Fruit fly (Drosophila melanogaster) whole organism, embryonic: ENCODE results near the gene pnr.

Source experiments
- Bgb ChIP-seq: fragments of 200-800 bp; sonication (Bioruptor generic); IDR thresholded peaks from 2 replicates; pipeline ENCODE4 v1.3.6; 2022; ENCODE audit warnings: missing biosample characterization, missing genetic modification characterization; ENCODE audit not compliant: partially characterized antibody
- CG11398 ChIP-seq: fragments of 200-800 bp; sonication (Bioruptor generic); optimal IDR thresholded peaks from 2 replicates; lab custom pipeline; 2016; ENCODE audit warnings: missing biosample characterization, missing genetic modification characterization
- CG11696 ChIP-seq: fragments of 200-800 bp; sonication (Bioruptor generic); IDR thresholded peaks from 2 replicates; pipeline ENCODE4 v1.3.6; 2022; ENCODE audit warnings: missing biosample characterization, missing genetic modification characterization
- CG11723 ChIP-seq: fragments of 200-800 bp; sonication (Bioruptor generic); optimal IDR thresholded peaks from 2 replicates; lab custom pipeline; 2017; ENCODE audit warnings: missing biosample characterization, mild to moderate bottlenecking, missing genetic modification characterization
- CG12391 ChIP-seq: fragments of 200-800 bp; sonication (Bioruptor generic); optimal IDR thresholded peaks from 3 replicates; lab custom pipeline; 2018; ENCODE audit warnings: missing biosample characterization, mild to moderate bottlenecking, missing genetic modification characterization, moderate library complexity
- CG12659 ChIP-seq: fragments of 200-800 bp; sonication (Bioruptor generic); optimal IDR thresholded peaks from 3 replicates; lab custom pipeline; 2017; ENCODE audit warnings: mild to moderate bottlenecking, missing biosample characterization, missing genetic modification reagents, missing genetic modification characterization
- CG12942 ChIP-seq: fragments of 200-800 bp; sonication (Bioruptor generic); optimal IDR thresholded peaks from 3 replicates; lab custom pipeline; 2016; ENCODE audit warnings: missing biosample characterization, missing genetic modification characterization
- CG15073 ChIP-seq: fragments of 200-800 bp; sonication (Bioruptor generic); optimal IDR thresholded peaks from 2 replicates; lab custom pipeline; 2016; ENCODE audit warnings: missing biosample characterization, missing genetic modification characterization
- CG17568 ChIP-seq: fragments of 200-800 bp; sonication (Bioruptor generic); optimal IDR thresholded peaks from 2 replicates; lab custom pipeline; 2018; ENCODE audit warnings: missing biosample characterization, mild to moderate bottlenecking, missing genetic modification characterization, moderate library complexity
- CG18011 ChIP-seq: fragments of 200-800 bp; sonication (Bioruptor generic); optimal IDR thresholded peaks from 2 replicates; lab custom pipeline; 2017; ENCODE audit warnings: missing biosample characterization, missing genetic modification characterization, mild to moderate bottlenecking, moderate library complexity, missing genotype
- CG1832 ChIP-seq: fragments of 200-800 bp; sonication (Bioruptor generic); optimal IDR thresholded peaks from 2 replicates; lab custom pipeline; 2017; ENCODE audit warnings: missing biosample characterization, mild to moderate bottlenecking, missing genetic modification characterization, inconsistent platforms
- CG18599 ChIP-seq: fragments of 200-800 bp; sonication (Bioruptor generic); optimal IDR thresholded peaks from 3 replicates; lab custom pipeline; 2017; ENCODE audit warnings: missing biosample characterization, missing genetic modification characterization, mild to moderate bottlenecking, moderate library complexity, missing genetic modification reagents
- CG2120 ChIP-seq: fragments of 200-800 bp; sonication (Bioruptor generic); optimal IDR thresholded peaks from 3 replicates; lab custom pipeline; 2016; ENCODE audit warnings: missing biosample characterization, missing genetic modification characterization
- CG2199 ChIP-seq: fragments of 200-800 bp; sonication (Bioruptor generic); IDR thresholded peaks from 3 replicates; pipeline ENCODE4 v1.3.6; 2022; ENCODE audit warnings: missing biosample characterization, missing genetic modification characterization
- CG34376 ChIP-seq: fragments of 200-800 bp; sonication (Bioruptor generic); optimal IDR thresholded peaks from 2 replicates; lab custom pipeline; 2018; ENCODE audit warnings: missing biosample characterization, mild to moderate bottlenecking, missing genetic modification characterization
- CG6689 ChIP-seq: fragments of 200-800 bp; sonication (Bioruptor generic); IDR thresholded peaks from 2 replicates; pipeline ENCODE4 v1.3.6; 2022; ENCODE audit warnings: missing biosample characterization, missing genetic modification characterization
- CG6791 ChIP-seq: fragments of 200-800 bp; sonication (Bioruptor generic); IDR thresholded peaks from 3 replicates; pipeline ENCODE4 v1.3.6; 2022; ENCODE audit warnings: missing biosample characterization, missing genetic modification characterization; ENCODE audit not compliant: partially characterized antibody
- CG9876 ChIP-seq: fragments of 200-800 bp; sonication (Bioruptor generic); optimal IDR thresholded peaks from 2 replicates; lab custom pipeline; 2016; ENCODE audit warnings: missing biosample characterization, missing genetic modification characterization
- CTCF ChIP-seq: fragments of 200-800 bp; sonication (Bioruptor generic); optimal IDR thresholded peaks from 2 replicates; lab custom pipeline; 2017; ENCODE audit warnings: missing biosample characterization, mild to moderate bottlenecking, missing genetic modification characterization, moderate library complexity
- CoRest ChIP-seq: fragments of 200-800 bp; sonication (Bioruptor generic); optimal IDR thresholded peaks from 3 replicates; lab custom pipeline; 2018; ENCODE audit warnings: missing biosample characterization, mild to moderate bottlenecking, missing genetic modification characterization, moderate library complexity
- Dp ChIP-seq: fragments of 200-800 bp; sonication (Bioruptor generic); optimal IDR thresholded peaks from 2 replicates; lab custom pipeline; 2018; ENCODE audit warnings: missing biosample characterization, mild to moderate bottlenecking, missing genetic modification characterization, moderate library complexity
- GATAe ChIP-seq: fragments of 200-800 bp; sonication (Bioruptor generic); conservative IDR thresholded peaks from 2 replicates; pipeline ENCODE4 v1.3.6; 2022; ENCODE audit warnings: missing biosample characterization, missing genetic modification characterization
- HHEX ChIP-seq: fragments of 200-800 bp; sonication (Bioruptor generic); optimal IDR thresholded peaks from 3 replicates; lab custom pipeline; 2017; ENCODE audit warnings: missing biosample characterization, mild to moderate bottlenecking, missing genetic modification characterization, missing genetic modification reagents
- HmgZ ChIP-seq: fragments of 200-800 bp; sonication (Bioruptor generic); optimal IDR thresholded peaks from 2 replicates; lab custom pipeline; 2018; ENCODE audit warnings: missing biosample characterization, mild to moderate bottlenecking, missing genetic modification characterization
- Lhr ChIP-seq: fragments of 200-800 bp; sonication (Bioruptor generic); optimal IDR thresholded peaks from 3 replicates; lab custom pipeline; 2017; ENCODE audit warnings: mild to moderate bottlenecking, missing biosample characterization, missing genetic modification reagents, missing genetic modification characterization
- Mrtf ChIP-seq: fragments of 200-800 bp; sonication (Bioruptor generic); IDR thresholded peaks from 3 replicates; pipeline ENCODE4 v1.3.6; 2022; ENCODE audit warnings: missing biosample characterization, missing genetic modification characterization
- Nf-YB ChIP-seq: fragments of 200-800 bp; sonication (Bioruptor generic); optimal IDR thresholded peaks from 3 replicates; lab custom pipeline; 2019; ENCODE audit warnings: missing biosample characterization, mild to moderate bottlenecking, missing genetic modification characterization, moderate library complexity
- Side ChIP-seq: fragments of 200-800 bp; sonication (Bioruptor generic); optimal IDR thresholded peaks from 2 replicates; lab custom pipeline; 2016; ENCODE audit warnings: missing biosample characterization, missing genetic modification characterization
- Sox100B ChIP-seq: fragments of 200-800 bp; sonication (Bioruptor generic); optimal IDR thresholded peaks from 3 replicates; lab custom pipeline; 2018; ENCODE audit warnings: missing biosample characterization, mild to moderate bottlenecking, missing genetic modification characterization
- abd-A ChIP-seq: fragments of 200-800 bp; sonication (Bioruptor generic); optimal IDR thresholded peaks from 3 replicates; lab custom pipeline; 2019; ENCODE audit warnings: missing biosample characterization, mild to moderate bottlenecking, missing genetic modification characterization, moderate library complexity
- amos ChIP-seq: fragments of 200-800 bp; sonication (Bioruptor generic); IDR thresholded peaks from 2 replicates; pipeline ENCODE4 v1.3.6; 2022; ENCODE audit warnings: missing biosample characterization, missing genetic modification characterization; ENCODE audit not compliant: partially characterized antibody
- bbx ChIP-seq: fragments of 200-800 bp; sonication (Bioruptor generic); IDR thresholded peaks from 2 replicates; pipeline ENCODE4 v1.3.6; 2022; ENCODE audit warnings: missing biosample characterization, missing genetic modification characterization; ENCODE audit not compliant: partially characterized antibody
- bcd ChIP-seq: fragments of 200-800 bp; sonication (Bioruptor generic); optimal IDR thresholded peaks from 2 replicates; lab custom pipeline; 2017; ENCODE audit warnings: missing biosample characterization, mild to moderate bottlenecking, missing genetic modification characterization
- chinmo ChIP-seq: fragments of 200-800 bp; sonication (Bioruptor generic); IDR thresholded peaks from 4 replicates; pipeline ENCODE4 v1.3.6; 2022; ENCODE audit warnings: missing biosample characterization, missing genetic modification characterization; ENCODE audit not compliant: partially characterized antibody
- chm ChIP-seq: fragments of 200-800 bp; sonication (Bioruptor generic); IDR thresholded peaks from 2 replicates; pipeline ENCODE4 v1.3.6; 2022; ENCODE audit warnings: missing biosample characterization, missing genetic modification characterization
- ci ChIP-seq: fragments of 200-800 bp; sonication (Bioruptor generic); IDR thresholded peaks from 3 replicates; pipeline ENCODE4 v1.3.6; 2022; ENCODE audit warnings: missing biosample characterization, missing genetic modification characterization
- ems ChIP-seq: fragments of 200-800 bp; sonication (Bioruptor generic); optimal IDR thresholded peaks from 3 replicates; lab custom pipeline; 2016; ENCODE audit warnings: missing biosample characterization, missing genetic modification characterization
- grau ChIP-seq: fragments of 200-800 bp; optimal IDR thresholded peaks from 3 replicates; lab custom pipeline; 2019; ENCODE audit warnings: missing biosample characterization, mild to moderate bottlenecking, missing genetic modification characterization, moderate library complexity
- knrl ChIP-seq: fragments of 200-800 bp; sonication (Bioruptor generic); IDR thresholded peaks from 3 replicates; pipeline ENCODE4 v1.3.6; 2022; ENCODE audit warnings: missing biosample characterization, missing genetic modification characterization; ENCODE audit not compliant: partially characterized antibody
- nau ChIP-seq: fragments of 200-800 bp; sonication (Bioruptor generic); optimal IDR thresholded peaks from 3 replicates; lab custom pipeline; 2017; ENCODE audit warnings: missing biosample characterization, mild to moderate bottlenecking, missing genetic modification characterization, missing genetic modification reagents
- p53 ChIP-seq: fragments of 200-800 bp; sonication (Bioruptor generic); optimal IDR thresholded peaks from 2 replicates; lab custom pipeline; 2016; ENCODE audit warnings: missing biosample characterization, missing genetic modification characterization
- sens ChIP-seq: fragments of 200-800 bp; sonication (Bioruptor generic); peaks from one replicate; lab custom pipeline; 2016; ENCODE audit warnings: missing biosample characterization, missing genetic modification characterization
- sqz ChIP-seq: fragments of 200-800 bp; sonication (Bioruptor generic); optimal IDR thresholded peaks from 3 replicates; lab custom pipeline; 2018; ENCODE audit warnings: missing biosample characterization, mild to moderate bottlenecking, missing genetic modification characterization
- sug ChIP-seq: fragments of 200-800 bp; optimal IDR thresholded peaks from 2 replicates; lab custom pipeline; 2019; ENCODE audit warnings: missing biosample characterization, mild to moderate bottlenecking, missing genetic modification characterization, moderate library complexity
- tio ChIP-seq: fragments of 200-800 bp; sonication (Bioruptor generic); optimal IDR thresholded peaks from 2 replicates; lab custom pipeline; 2017; ENCODE audit warnings: missing biosample characterization, missing genetic modification characterization, inconsistent platforms
- vvl ChIP-seq: fragments of 200-800 bp; sonication (Bioruptor generic); IDR thresholded peaks from 2 replicates; pipeline ENCODE4 v1.3.6; 2022; ENCODE audit warnings: missing biosample characterization, missing genetic modification characterization
- wdn ChIP-seq: fragments of 200-800 bp; sonication (Bioruptor generic); IDR thresholded peaks from 2 replicates; pipeline ENCODE4 v1.3.6; 2022; ENCODE audit warnings: missing biosample characterization, missing genetic modification characterization
- z ChIP-seq: fragments of 200-800 bp; sonication (Bioruptor generic); IDR thresholded peaks from 3 replicates; pipeline ENCODE4 v1.3.6; 2022; ENCODE audit warnings: missing biosample characterization, missing genetic modification characterization

pnr gene

DNA sequence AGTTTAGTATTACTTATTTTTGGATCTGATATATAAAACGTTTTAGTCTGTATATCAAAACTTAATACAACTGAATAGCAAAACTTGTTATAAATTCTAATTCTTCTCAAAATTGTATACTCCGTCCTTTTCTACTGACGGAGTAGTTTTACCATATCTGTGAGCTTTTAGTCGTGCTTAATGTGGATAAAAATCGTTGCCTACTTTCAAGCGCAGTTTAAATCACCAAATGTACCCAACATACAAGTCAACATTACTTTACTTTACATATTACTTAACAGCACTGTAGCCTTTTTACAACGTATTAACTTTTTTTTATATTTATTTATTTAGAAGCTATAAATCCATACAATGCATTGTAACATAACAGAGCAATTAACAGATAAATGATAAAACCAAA is 15.0 kb downstream of the pnr start:
- TF ChIP-seq CG6689 (GFP tag; lab: Robert Waterston, UW) (no peak), wdn (GFP tag; lab: Robert Waterston, UW) (no peak), CG34376 (no peak), CG1832 (peak; percentile 35), tio (GFP tag; lab: Kevin White, UChicago) (no peak), CG15073 (GFP tag; lab: Kevin White, UChicago) (no peak), Mrtf (GFP tag; lab: Robert Waterston, UW) (no peak), sqz (GFP tag; lab: Kevin White, UChicago) (no peak), CG11696 (GFP tag; lab: Robert Waterston, UW) (no peak), Lhr (GFP tag; lab: Kevin White, UChicago) (peak; percentile 22), bbx (peak; percentile 41; the same call in 1 of the 2 replicates), CG18011 (peak; percentile 98), CG12659 (GFP tag; lab: Kevin White, UChicago) (peak; percentile 3), HmgZ (tag; lab: Kevin White, UChicago) (peak; percentile 68), chm (GFP tag; lab: Robert Waterston, UW) (no peak), CTCF (peak; percentile 72), CG6791 (GFP tag; lab: Robert Waterston, UW) (peak; percentile 52; the same call in 1 of the 3 replicates), Sox100B (GFP tag; lab: Kevin White, UChicago) (no peak), CG17568 (no peak), ci (GFP tag; lab: Robert Waterston, UW) (no peak), Side (GFP tag; lab: Kevin White, UChicago) (no peak), CG12942 (GFP tag; lab: Kevin White, UChicago) (no peak), CG2199 (peak; percentile 93), GATAe (GFP tag; lab: Robert Waterston, UW) (no peak), CG18599 (GFP tag; lab: Kevin White, UChicago) (no peak), ems (GFP tag; lab: Kevin White, UChicago) (no peak), CG2120 (no peak), abd-A (no peak), Nf-YB (GFP tag; lab: Kevin White, UChicago) (peak; percentile 8), CG9876 (GFP tag; lab: Kevin White, UChicago) (no peak), Bgb (GFP tag; lab: Robert Waterston, UW) (peak; percentile 52), bcd (GFP tag; lab: Kevin White, UChicago) (no peak), CoRest (tag; lab: Kevin White, UChicago) (peak; percentile 33), vvl (GFP tag; lab: Robert Waterston, UW) (peak; percentile 29), sug (tag; lab: Kevin White, UChicago) (no peak), p53 (GFP tag; lab: Kevin White, UChicago) (no peak), CG11723 (GFP tag; lab: Kevin White, UChicago) (no peak), chinmo (GFP tag; lab: Robert Waterston, UW) (0 out of 4 replicates have a peak, but pooled peaks have one; percentile 19), grau (tag; lab: Kevin White, UChicago) (no peak), z (no peak), nau (GFP tag; lab: Kevin White, UChicago) (no peak), CG12391 (tag; lab: Kevin White, UChicago) (no peak), sens (GFP tag; lab: Kevin White, UChicago) (peak; percentile 68), amos (GFP tag; lab: Robert Waterston, UW) (peak; percentile 61), HHEX (GFP tag; lab: Kevin White, UChicago) (no peak), CG11398 (no peak), Dp (peak; percentile 9), knrl (GFP tag; lab: Robert Waterston, UW) (peak; percentile 44; the same call in 1 of the 3 replicates)
